Worm (Caenorhabditis elegans) whole organism, young adult: ENCODE results near the gene cct-5.

Experiments used
- B0019.2 ChIP-seq: fragments of 200-800 bp; sonication (Bioruptor generic); conservative IDR thresholded peaks from 2 replicates; pipeline ENCODE4 v1.3.6; 2022; ENCODE audit warnings: missing genetic modification reagents, missing genetic modification characterization, missing compliant biosample characterization
- B0336.3 ChIP-seq: fragments of 200-800 bp; sonication (Bioruptor generic); IDR thresholded peaks from 2 replicates; pipeline ENCODE4 v1.3.6; 2022; ENCODE audit warnings: missing genetic modification characterization, missing compliant biosample characterization
- C17E4.6 ChIP-seq: fragments of 200-800 bp; sonication (Bioruptor generic); IDR thresholded peaks from 2 replicates; pipeline ENCODE4 v1.3.6; 2022; ENCODE audit warnings: missing genetic modification reagents, missing genetic modification characterization, missing compliant biosample characterization
- F52B5.7 ChIP-seq: sonication (generic microtip); optimal IDR thresholded peaks from 2 replicates; lab custom pipeline; 2016; ENCODE audit warnings: mild to moderate bottlenecking, missing genetic modification characterization, missing compliant biosample characterization
- F57A8.1 ChIP-seq: fragments of 200-800 bp; sonication (Bioruptor generic); optimal IDR thresholded peaks from 2 replicates; lab custom pipeline; 2018; ENCODE audit warnings: mild to moderate bottlenecking, missing genetic modification characterization, moderate library complexity, missing compliant biosample characterization
- T26A5.8 ChIP-seq: sonication (generic microtip); optimal IDR thresholded peaks from 2 replicates; lab custom pipeline; 2016; ENCODE audit warnings: missing genetic modification characterization, missing compliant biosample characterization
- Y53F4B.3 ChIP-seq: fragments of 200-800 bp; sonication (Bioruptor generic); IDR thresholded peaks from 2 replicates; pipeline ENCODE4 v1.3.6; 2022; ENCODE audit warnings: missing genetic modification reagents, missing genetic modification characterization, missing compliant biosample characterization
- Y53G8AR.9 ChIP-seq: fragments of 200-800 bp; sonication (Bioruptor generic); conservative IDR thresholded peaks from 2 replicates; pipeline ENCODE4 v1.3.6; 2022; ENCODE audit warnings: missing genetic modification reagents, missing genetic modification characterization, missing compliant biosample characterization
- Y56A3A.18 ChIP-seq: fragments of 200-800 bp; sonication (Bioruptor generic); IDR thresholded peaks from 2 replicates; pipeline ENCODE4 v1.3.6; 2022; ENCODE audit warnings: missing genetic modification reagents, missing genetic modification characterization, missing compliant biosample characterization
- attf-3 ChIP-seq: fragments of 200-800 bp; sonication (Bioruptor generic); conservative IDR thresholded peaks from 2 replicates; pipeline ENCODE4 v1.3.6; 2022; ENCODE audit warnings: missing genetic modification reagents, missing genetic modification characterization, missing compliant biosample characterization
- bed-2 ChIP-seq: fragments of 200-800 bp; sonication (Bioruptor generic); IDR thresholded peaks from 2 replicates; pipeline ENCODE4 v1.3.6; 2022; ENCODE audit warnings: missing genetic modification reagents, missing genetic modification characterization, missing compliant biosample characterization
- ceh-27 ChIP-seq: fragments of 200-800 bp; sonication (Bioruptor generic); optimal IDR thresholded peaks from 2 replicates; lab custom pipeline; 2018; ENCODE audit warnings: mild to moderate bottlenecking, missing genetic modification characterization, moderate library complexity, missing compliant biosample characterization
- ceh-79 ChIP-seq: sonication (generic microtip); optimal IDR thresholded peaks from 2 replicates; lab custom pipeline; 2017; ENCODE audit warnings: mild to moderate bottlenecking, missing genetic modification characterization, missing compliant biosample characterization
- dox-1 ChIP-seq: fragments of 200-800 bp; sonication (Bioruptor generic); IDR thresholded peaks from 2 replicates; pipeline ENCODE4 v1.3.6; 2022; ENCODE audit warnings: missing genetic modification reagents, missing genetic modification characterization, missing compliant biosample characterization
- egrh-3 ChIP-seq: fragments of 200-800 bp; sonication (Bioruptor generic); IDR thresholded peaks from 2 replicates; pipeline ENCODE4 v1.3.6; 2022; ENCODE audit warnings: missing genetic modification reagents, missing genetic modification characterization, missing compliant biosample characterization
- him-1 ChIP-seq: sonication (generic microtip); optimal IDR thresholded peaks from 2 replicates; lab custom pipeline; 2016; ENCODE audit warnings: missing genotype, missing genetic modification reagents, missing genetic modification characterization, missing compliant biosample characterization
- hlh-12 ChIP-seq: sonication (generic microtip); optimal IDR thresholded peaks from 2 replicates; lab custom pipeline; 2016; ENCODE audit warnings: missing genetic modification characterization, missing compliant biosample characterization
- hmg-1.2 ChIP-seq: fragments of 200-800 bp; sonication (Bioruptor generic); IDR thresholded peaks from 2 replicates; pipeline ENCODE4 v1.3.6; 2022; ENCODE audit warnings: missing genetic modification reagents, missing genetic modification characterization, missing compliant biosample characterization
- hmg-20 ChIP-seq: fragments of 200-800 bp; sonication (Bioruptor generic); IDR thresholded peaks from 2 replicates; pipeline ENCODE4 v1.3.6; 2022; ENCODE audit warnings: missing genetic modification reagents, missing genetic modification characterization, missing compliant biosample characterization
- hsf-1 ChIP-seq: fragments of 200-800 bp; sonication (Bioruptor generic); IDR thresholded peaks from 2 replicates; pipeline ENCODE4 v1.3.6; 2022; ENCODE audit warnings: missing genetic modification reagents, missing genetic modification characterization, missing compliant biosample characterization
- let-607 ChIP-seq, 2 experiments: fragments of 200-800 bp in 1 of 2; sonication (Bioruptor generic) in 1 of 2; sonication (generic microtip) in 1 of 2; optimal IDR thresholded peaks; 2 replicates each; lab custom pipeline; 2016 to 2018; ENCODE audit warnings: mild to moderate bottlenecking in 2 of 2, missing compliant biosample characterization in 2 of 2, missing genetic modification characterization in 2 of 2, moderate library complexity in 2 of 2, missing genotype in 1 of 2
- lin-26 ChIP-seq: fragments of 200-800 bp; sonication (Bioruptor generic); IDR thresholded peaks from 2 replicates; pipeline ENCODE4 v1.3.6; 2022; ENCODE audit warnings: missing genetic modification reagents, missing genetic modification characterization, missing compliant biosample characterization
- lin-54 ChIP-seq: fragments of 200-800 bp; sonication (Bioruptor generic); optimal IDR thresholded peaks from 2 replicates; lab custom pipeline; 2018; ENCODE audit warnings: mild to moderate bottlenecking, missing genetic modification characterization, missing compliant biosample characterization
- lir-1 ChIP-seq: fragments of 200-800 bp; sonication (Bioruptor generic); conservative IDR thresholded peaks from 2 replicates; pipeline ENCODE4 v1.3.6; 2022; ENCODE audit warnings: missing genetic modification reagents, missing genetic modification characterization, missing compliant biosample characterization
- lsy-27 ChIP-seq: sonication (generic microtip); optimal IDR thresholded peaks from 2 replicates; lab custom pipeline; 2017; ENCODE audit warnings: missing genetic modification characterization, mild to moderate bottlenecking, missing compliant biosample characterization, antibody characterized with exemption, missing genotype, borderline replicate concordance; ENCODE audit not compliant: insufficient read depth
- madf-3 ChIP-seq: fragments of 200-800 bp; sonication (Bioruptor generic); IDR thresholded peaks from 2 replicates; pipeline ENCODE4 v1.3.6; 2022; ENCODE audit warnings: missing genetic modification reagents, missing genetic modification characterization, missing compliant biosample characterization
- mxl-1 ChIP-seq: sonication (generic microtip); optimal IDR thresholded peaks from 2 replicates; lab custom pipeline; 2016; ENCODE audit warnings: missing genetic modification characterization, missing compliant biosample characterization
- nfya-1 ChIP-seq: sonication (generic microtip); optimal IDR thresholded peaks from 2 replicates; lab custom pipeline; 2017; ENCODE audit warnings: antibody characterized with exemption, missing compliant biosample characterization, missing genetic modification characterization, borderline replicate concordance; ENCODE audit not compliant: insufficient read depth
- nfya-2 ChIP-seq: fragments of 200-800 bp; sonication (Bioruptor generic); IDR thresholded peaks from 2 replicates; pipeline ENCODE4 v1.3.6; 2022; ENCODE audit warnings: missing genetic modification reagents, missing genetic modification characterization, missing compliant biosample characterization
- nhr-80 ChIP-seq: sonication (generic microtip); optimal IDR thresholded peaks from 2 replicates; lab custom pipeline; 2016; ENCODE audit warnings: missing genetic modification characterization, missing compliant biosample characterization
- pha-4 ChIP-seq: fragments of 150-350 bp; sonication (generic microtip); optimal IDR thresholded peaks from 2 replicates; lab custom pipeline; 2014; ENCODE audit warnings: missing biosample characterization, missing genetic modification reagents, missing genetic modification characterization
- rcor-1 ChIP-seq: fragments of 200-800 bp; sonication (Bioruptor generic); IDR thresholded peaks from 2 replicates; pipeline ENCODE4 v1.3.6; 2022; ENCODE audit warnings: missing genetic modification reagents, missing genetic modification characterization, missing compliant biosample characterization
- repo-1 ChIP-seq: sonication (generic microtip); optimal IDR thresholded peaks from 2 replicates; lab custom pipeline; 2017; ENCODE audit warnings: mild to moderate bottlenecking, missing genetic modification characterization, missing compliant biosample characterization
- rpc-1 ChIP-seq, 2 experiments: fragments of 150-350 bp in 1 of 2; sonication (generic microtip) in 1 of 2; optimal IDR thresholded peaks; 2 replicates each; lab custom pipeline; 2014 to 2018; ENCODE audit warnings: missing biosample characterization in 1 of 2, missing genetic modification characterization in 1 of 2, missing genetic modification reagents in 1 of 2, missing genotype in 1 of 2
- sdz-38 ChIP-seq: sonication (generic microtip); optimal IDR thresholded peaks from 2 replicates; lab custom pipeline; 2016; ENCODE audit warnings: missing genotype, missing genetic modification characterization, missing compliant biosample characterization
- sea-2 ChIP-seq: fragments of 200-800 bp; sonication (Bioruptor generic); IDR thresholded peaks from 2 replicates; pipeline ENCODE4 v1.3.6; 2022; ENCODE audit warnings: missing genetic modification characterization, missing compliant biosample characterization
- snpc-4 ChIP-seq, 5 experiments: fragments of 150-350 bp in 1 of 5; sonication (generic microtip) in 4 of 5; optimal IDR thresholded peaks; 2 replicates each; lab custom pipeline; 2014 to 2018; ENCODE audit warnings: missing genetic modification characterization in 5 of 5, missing biosample characterization in 3 of 5, antibody characterized with exemption in 2 of 5, mild to moderate bottlenecking in 2 of 5, missing compliant biosample characterization in 2 of 5, missing genotype in 2 of 5, moderate library complexity in 2 of 5, missing genetic modification reagents in 1 of 5
- somi-1 ChIP-seq: fragments of 200-800 bp; sonication (Bioruptor generic); optimal IDR thresholded peaks from 2 replicates; lab custom pipeline; 2018; ENCODE audit warnings: mild to moderate bottlenecking, missing genetic modification characterization, missing compliant biosample characterization
- tbx-9 ChIP-seq: sonication (generic microtip); optimal IDR thresholded peaks from 2 replicates; lab custom pipeline; 2016; ENCODE audit warnings: borderline replicate concordance, missing genetic modification characterization, inconsistent platforms, missing compliant biosample characterization
- unc-130 ChIP-seq: sonication (generic microtip); optimal IDR thresholded peaks from 2 replicates; lab custom pipeline; 2016; ENCODE audit warnings: missing genetic modification reagents, missing genetic modification characterization, missing compliant biosample characterization
- zfh-2 ChIP-seq: fragments of 200-800 bp; sonication (Bioruptor generic); conservative IDR thresholded peaks from 2 replicates; pipeline ENCODE4 v1.3.6; 2022; ENCODE audit warnings: missing genetic modification reagents, missing genetic modification characterization, missing compliant biosample characterization
- ztf-18 ChIP-seq: sonication (generic microtip); optimal IDR thresholded peaks from 2 replicates; lab custom pipeline; 2016; ENCODE audit warnings: missing genotype, mild to moderate bottlenecking, missing genetic modification characterization, missing compliant biosample characterization
- ztf-28 ChIP-seq: fragments of 200-800 bp; sonication (Bioruptor generic); IDR thresholded peaks from 2 replicates; pipeline ENCODE4 v1.3.6; 2022; ENCODE audit warnings: missing genetic modification reagents, missing genetic modification characterization, missing compliant biosample characterization
- ztf-3 ChIP-seq: fragments of 200-800 bp; sonication (Bioruptor generic); optimal IDR thresholded peaks from 2 replicates; lab custom pipeline; 2018; ENCODE audit warnings: mild to moderate bottlenecking, missing genetic modification characterization, missing compliant biosample characterization
- ztf-6 ChIP-seq: fragments of 200-800 bp; sonication (Bioruptor generic); IDR thresholded peaks from 2 replicates; pipeline ENCODE4 v1.3.6; 2022; ENCODE audit warnings: missing genetic modification reagents, missing genetic modification characterization, missing compliant biosample characterization

cct-5 gene

DNA sequence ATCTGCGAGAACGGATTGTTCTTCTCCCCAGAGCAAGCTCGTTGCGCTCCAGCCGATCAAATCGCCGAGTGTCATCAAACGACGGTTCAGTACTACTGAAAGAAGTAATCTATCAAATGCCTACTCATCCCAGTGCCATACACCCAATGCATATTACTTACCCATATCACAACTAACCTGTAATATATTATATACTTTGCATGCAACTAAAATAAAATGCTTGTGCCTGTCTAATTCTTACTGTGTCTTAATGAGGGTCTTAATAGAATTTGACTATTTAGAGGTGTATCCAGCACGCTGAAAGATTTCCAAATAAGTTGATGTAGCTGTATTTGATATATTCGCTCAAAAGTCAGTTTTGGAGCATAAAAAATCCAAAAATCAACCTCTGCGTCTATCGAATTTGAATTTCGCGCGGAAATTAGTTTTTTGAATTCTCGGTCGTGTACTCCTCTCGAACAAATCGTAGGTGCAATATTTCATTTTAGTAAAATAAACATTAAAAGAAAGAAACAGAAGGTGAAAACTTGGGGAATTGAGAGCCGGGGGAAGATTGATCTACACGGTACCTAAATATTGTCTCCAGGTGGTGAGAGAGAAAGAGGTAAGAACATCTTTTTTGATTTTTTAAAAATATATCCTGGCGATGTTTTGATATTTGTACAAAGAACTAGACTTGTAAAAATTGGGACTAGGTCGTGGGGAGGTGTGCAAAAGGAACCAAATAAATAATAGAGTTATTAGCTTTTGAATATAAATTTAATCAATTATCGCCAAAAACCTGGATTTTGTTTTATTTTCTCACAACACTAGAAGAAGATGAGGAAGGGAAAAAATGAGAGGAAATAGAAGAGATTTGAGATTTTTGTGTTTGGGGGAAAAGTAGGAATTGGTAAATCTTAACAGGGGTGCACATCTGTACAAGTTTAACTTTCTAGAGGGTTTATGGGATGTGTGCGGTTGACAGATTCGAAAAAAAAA lies 16.5 kb downstream of the cct-5 start (continued):
- no peak for TF ChIP-seq somi-1
- peak; percentile 53 for TF ChIP-seq hmg-1.2 (GFP tag; lab: Robert Waterston, UW)
- peak; percentile 100 for TF ChIP-seq him-1 (tag; lab: Kevin White, UChicago)
- TF ChIP-seq hsf-1 (GFP tag; lab: Robert Waterston, UW): peak; percentile 66
- no peak; the same call in 1 of the 2 replicates for TF ChIP-seq C17E4.6
- no peak for TF ChIP-seq ztf-6 (GFP tag; lab: Robert Waterston, UW)
- peak; percentile 95 for TF ChIP-seq repo-1 (tag; lab: Kevin White, UChicago)
- no peak for TF ChIP-seq rpc-1 (optimal IDR thresholded peaks at IDR 0.05; lab: Kevin White, UChicago)
- TF ChIP-seq rpc-1 (tag; optimal IDR thresholded peaks at IDR 0.05; lab: Kevin White, UChicago): no peak
- no peak for TF ChIP-seq ceh-27 (GFP tag; lab: Kevin White, UChicago)
- no peak for TF ChIP-seq zfh-2 (GFP tag; lab: Robert Waterston, UW)
- no peak for TF ChIP-seq bed-2 (GFP tag; lab: Robert Waterston, UW)
- TF ChIP-seq Y53G8AR.9 (GFP tag; lab: Robert Waterston, UW): peak; percentile 86
- TF ChIP-seq ztf-3 (GFP tag; lab: Kevin White, UChicago): no peak
- TF ChIP-seq ceh-79 (tag; lab: Kevin White, UChicago): peak; percentile 52
- TF ChIP-seq B0336.3: peak; percentile 95
- TF ChIP-seq hlh-12 (tag; lab: Kevin White, UChicago): no peak
- 0 out of 2 replicates have a peak, but pooled peaks have one; percentile 68 for TF ChIP-seq madf-3
- no peak for TF ChIP-seq lin-26 (GFP tag; lab: Robert Waterston, UW)
- peak; percentile 54 for TF ChIP-seq tbx-9
- TF ChIP-seq T26A5.8 (tag; lab: Kevin White, UChicago): peak; percentile 50
- 0 out of 2 replicates have a peak, but pooled peaks have one; percentile 6 for TF ChIP-seq ztf-28 (GFP tag; lab: Robert Waterston, UW)
- TF ChIP-seq Y53F4B.3: peak; percentile 4; the same call in 1 of the 2 replicates
- no peak for TF ChIP-seq sdz-38 (tag; lab: Kevin White, UChicago)
- TF ChIP-seq dox-1 (GFP tag; lab: Robert Waterston, UW): peak; percentile 63
- TF ChIP-seq hmg-20 (GFP tag; lab: Robert Waterston, UW): peak; percentile 48; the same call in 1 of the 2 replicates
- peak; percentile 82 for TF ChIP-seq lin-54 (GFP tag; lab: Kevin White, UChicago)
- TF ChIP-seq unc-130 (GFP tag; lab: Kevin White, UChicago): peak; percentile 63
- no peak for TF ChIP-seq egrh-3 (GFP tag; lab: Robert Waterston, UW)
- no peak for TF ChIP-seq B0019.2
- TF ChIP-seq nfya-1 (tag; lab: Kevin White, UChicago): no peak
- peak in 1 of 2 experiments; percentile 44 for TF ChIP-seq let-607 (tag; optimal IDR thresholded peaks at IDR 0.05; lab: Kevin White, UChicago)
- no peak for TF ChIP-seq nfya-2 (GFP tag; lab: Robert Waterston, UW)
- no peak; the same call in 1 of the 2 replicates for TF ChIP-seq lir-1 (GFP tag; lab: Robert Waterston, UW)
- TF ChIP-seq snpc-4 (GFP tag; optimal IDR thresholded peaks at IDR 0.05; lab: Kevin White, UChicago): no peak
- TF ChIP-seq snpc-4 (tag; optimal IDR thresholded peaks at IDR 0.05; lab: Kevin White, UChicago): peak in 2 of 4 experiments; percentile 45 to 49
- no peak for TF ChIP-seq nhr-80 (tag; lab: Kevin White, UChicago)
- TF ChIP-seq Y56A3A.18 (GFP tag; lab: Robert Waterston, UW): peak; percentile 75
- TF ChIP-seq mxl-1 (tag; lab: Kevin White, UChicago): no peak
- TF ChIP-seq attf-3 (GFP tag; lab: Robert Waterston, UW): no peak
- TF ChIP-seq ztf-18: peak; percentile 71
- peak; percentile 42; the same call in 1 of the 2 replicates for TF ChIP-seq rcor-1
- TF ChIP-seq F57A8.1: no peak
- 0 out of 2 replicates have a peak, but pooled peaks have one; percentile 18 for TF ChIP-seq sea-2 (GFP tag; lab: Robert Waterston, UW)
- TF ChIP-seq F52B5.7 (tag; lab: Kevin White, UChicago): peak; percentile 69
- no peak for TF ChIP-seq pha-4
- TF ChIP-seq lsy-27: no peak
